Fruit fly (Drosophila melanogaster) whole organism, embryonic: ENCODE results near the gene Ssk.
A peak's percentile ranks its signal among the peaks of the same experiment; 100 is the strongest.

Source experiments
- Antp ChIP-seq: fragments of 200-800 bp; sonication (Bioruptor generic); optimal IDR thresholded peaks from 3 replicates; lab custom pipeline; 2016; ENCODE audit warnings: missing biosample characterization, missing genetic modification characterization
- Blimp-1 ChIP-seq: fragments of 200-800 bp; sonication (Bioruptor generic); optimal IDR thresholded peaks from 3 replicates; lab custom pipeline; 2018; ENCODE audit warnings: missing biosample characterization, missing genetic modification characterization, mild to moderate bottlenecking, moderate library complexity, missing genetic modification reagents
- CG10274 ChIP-seq: fragments of 200-800 bp; sonication (Bioruptor generic); optimal IDR thresholded peaks from 3 replicates; lab custom pipeline; 2017; ENCODE audit warnings: missing biosample characterization, mild to moderate bottlenecking, missing genetic modification characterization
- CG10959 ChIP-seq: fragments of 200-800 bp; sonication (Bioruptor generic); IDR thresholded peaks from 2 replicates; pipeline ENCODE4 v1.3.6; 2022; ENCODE audit warnings: missing biosample characterization, missing genetic modification characterization
- CG12219 ChIP-seq: fragments of 200-800 bp; sonication (Bioruptor generic); optimal IDR thresholded peaks from 3 replicates; lab custom pipeline; 2018; ENCODE audit warnings: missing biosample characterization, mild to moderate bottlenecking, missing genetic modification characterization
- CG15514 ChIP-seq: fragments of 200-800 bp; sonication (Bioruptor generic); optimal IDR thresholded peaks from 3 replicates; lab custom pipeline; 2017; ENCODE audit warnings: missing biosample characterization, missing genetic modification characterization, mild to moderate bottlenecking, moderate library complexity, missing genetic modification reagents
- CG16779 ChIP-seq: fragments of 200-800 bp; sonication (Bioruptor generic); IDR thresholded peaks from 2 replicates; pipeline ENCODE4 v1.3.6; 2022; ENCODE audit warnings: missing biosample characterization, missing genetic modification characterization
- CG16863 ChIP-seq: fragments of 200-800 bp; sonication (Bioruptor generic); optimal IDR thresholded peaks from 3 replicates; lab custom pipeline; 2016; ENCODE audit warnings: missing biosample characterization, missing genetic modification characterization
- CG17385 ChIP-seq: fragments of 200-800 bp; sonication (Bioruptor generic); optimal IDR thresholded peaks from 3 replicates; lab custom pipeline; 2018; ENCODE audit warnings: missing biosample characterization, mild to moderate bottlenecking, missing genetic modification characterization
- CG18619 ChIP-seq: fragments of 200-800 bp; sonication (Bioruptor generic); optimal IDR thresholded peaks from 3 replicates; lab custom pipeline; 2017; ENCODE audit warnings: missing biosample characterization, mild to moderate bottlenecking, missing genetic modification characterization
- CG3838 ChIP-seq: fragments of 200-800 bp; sonication (Bioruptor generic); optimal IDR thresholded peaks from 3 replicates; lab custom pipeline; 2016; ENCODE audit warnings: missing biosample characterization, missing genetic modification characterization
- CG7556 ChIP-seq: fragments of 200-800 bp; sonication (Bioruptor generic); optimal IDR thresholded peaks from 2 replicates; lab custom pipeline; 2017; ENCODE audit warnings: missing biosample characterization, mild to moderate bottlenecking, missing genetic modification characterization
- CG9797 ChIP-seq: fragments of 200-800 bp; sonication (Bioruptor generic); optimal IDR thresholded peaks from 3 replicates; lab custom pipeline; 2018; ENCODE audit warnings: missing biosample characterization, mild to moderate bottlenecking, missing genetic modification characterization
- D19A ChIP-seq: fragments of 200-800 bp; optimal IDR thresholded peaks from 3 replicates; lab custom pipeline; 2019; ENCODE audit warnings: missing biosample characterization, mild to moderate bottlenecking, missing genetic modification characterization, moderate library complexity
- D19B ChIP-seq: fragments of 200-800 bp; sonication (Bioruptor generic); optimal IDR thresholded peaks from 2 replicates; lab custom pipeline; 2017; ENCODE audit warnings: missing biosample characterization, mild to moderate bottlenecking, missing genetic modification characterization
- Dbx ChIP-seq: fragments of 200-800 bp; sonication (Bioruptor generic); IDR thresholded peaks from 3 replicates; pipeline ENCODE4 v1.3.6; 2022; ENCODE audit warnings: missing biosample characterization, missing genetic modification characterization
- Dip3 ChIP-seq: fragments of 200-800 bp; sonication (Bioruptor generic); optimal IDR thresholded peaks from 3 replicates; lab custom pipeline; 2016; ENCODE audit warnings: missing biosample characterization, missing genetic modification characterization
- Fer2 ChIP-seq: fragments of 200-800 bp; sonication (Bioruptor generic); optimal IDR thresholded peaks from 2 replicates; lab custom pipeline; 2018; ENCODE audit warnings: missing biosample characterization, mild to moderate bottlenecking, missing genetic modification characterization, moderate library complexity
- Hr51 ChIP-seq, 2 experiments: fragments of 200-800 bp; sonication (Bioruptor generic); optimal IDR thresholded peaks; 2 replicates in 1 of 2; 3 replicates in 1 of 2; lab custom pipeline; 2016 to 2018; ENCODE audit warnings: missing biosample characterization in 2 of 2, missing genetic modification characterization in 2 of 2, mild to moderate bottlenecking in 1 of 2, moderate library complexity in 1 of 2
- Meics ChIP-seq: fragments of 200-800 bp; sonication (Bioruptor generic); optimal IDR thresholded peaks from 2 replicates; lab custom pipeline; 2017; ENCODE audit warnings: missing biosample characterization, mild to moderate bottlenecking, missing genetic modification characterization
- NK7.1 ChIP-seq: fragments of 200-800 bp; sonication (Bioruptor generic); optimal IDR thresholded peaks from 3 replicates; lab custom pipeline; 2016; ENCODE audit warnings: missing biosample characterization, missing genetic modification characterization
- Pdp1 ChIP-seq, 2 experiments: fragments of 200-800 bp; sonication (Bioruptor generic); optimal IDR thresholded peaks; 3 replicates each; lab custom pipeline; 2016; ENCODE audit warnings: missing biosample characterization in 2 of 2, missing genetic modification characterization in 2 of 2, mild to moderate bottlenecking in 1 of 2, moderate library complexity in 1 of 2
- Rfx ChIP-seq: fragments of 200-800 bp; sonication (Bioruptor generic); IDR thresholded peaks from 2 replicates; pipeline ENCODE4 v1.3.6; 2022; ENCODE audit warnings: missing biosample characterization, missing genetic modification characterization
- Sry-δ ChIP-seq: fragments of 200-800 bp; sonication (Bioruptor generic); optimal IDR thresholded peaks from 2 replicates; lab custom pipeline; 2016; ENCODE audit warnings: missing biosample characterization, missing genetic modification characterization
- ac ChIP-seq: fragments of 200-800 bp; sonication (Bioruptor generic); optimal IDR thresholded peaks from 3 replicates; lab custom pipeline; 2017; ENCODE audit warnings: missing biosample characterization, mild to moderate bottlenecking, missing genetic modification characterization
- btn ChIP-seq: fragments of 200-800 bp; sonication (Bioruptor generic); optimal IDR thresholded peaks from 2 replicates; lab custom pipeline; 2016; ENCODE audit warnings: missing biosample characterization, missing genetic modification characterization
- cwo ChIP-seq: fragments of 200-800 bp; sonication (Bioruptor generic); optimal IDR thresholded peaks from 3 replicates; lab custom pipeline; 2017; ENCODE audit warnings: missing biosample characterization, missing genetic modification characterization, mild to moderate bottlenecking, moderate library complexity, missing genetic modification reagents
- dysf ChIP-seq: fragments of 200-800 bp; sonication (Bioruptor generic); IDR thresholded peaks from 3 replicates; pipeline ENCODE4 v1.3.6; 2022; ENCODE audit warnings: missing biosample characterization, missing genetic modification characterization
- esg ChIP-seq: fragments of 200-800 bp; sonication (Bioruptor generic); conservative IDR thresholded peaks from 2 replicates; pipeline ENCODE4 v1.3.6; 2022; ENCODE audit warnings: missing biosample characterization, missing genetic modification characterization
- fd102C ChIP-seq: fragments of 200-800 bp; sonication (Bioruptor generic); optimal IDR thresholded peaks from 2 replicates; lab custom pipeline; 2018; ENCODE audit warnings: missing biosample characterization, mild to moderate bottlenecking, missing genetic modification characterization, moderate library complexity
- grau ChIP-seq: fragments of 200-800 bp; optimal IDR thresholded peaks from 3 replicates; lab custom pipeline; 2019; ENCODE audit warnings: missing biosample characterization, mild to moderate bottlenecking, missing genetic modification characterization, moderate library complexity
- grn ChIP-seq: fragments of 200-800 bp; sonication (Bioruptor generic); optimal IDR thresholded peaks from 3 replicates; lab custom pipeline; 2017; ENCODE audit warnings: missing biosample characterization, missing genetic modification characterization
- h ChIP-seq: fragments of >200 bp; optimal IDR thresholded peaks from 2 replicates; lab custom pipeline; 2017
- jing ChIP-seq: fragments of 200-800 bp; sonication (Bioruptor generic); optimal IDR thresholded peaks from 2 replicates; lab custom pipeline; 2018; ENCODE audit warnings: missing biosample characterization, mild to moderate bottlenecking, missing genetic modification characterization
- mirr ChIP-seq: fragments of 200-800 bp; sonication (Bioruptor generic); optimal IDR thresholded peaks from 3 replicates; lab custom pipeline; 2018; ENCODE audit warnings: missing biosample characterization, mild to moderate bottlenecking, missing genetic modification characterization
- oc ChIP-seq: fragments of 200-800 bp; sonication (Bioruptor generic); optimal IDR thresholded peaks from 2 replicates; lab custom pipeline; 2018; ENCODE audit warnings: missing biosample characterization, mild to moderate bottlenecking, missing genetic modification characterization, moderate library complexity
- p53 ChIP-seq: fragments of 200-800 bp; sonication (Bioruptor generic); optimal IDR thresholded peaks from 2 replicates; lab custom pipeline; 2016; ENCODE audit warnings: missing biosample characterization, missing genetic modification characterization
- pum ChIP-seq: fragments of 200-800 bp; sonication (Bioruptor generic); optimal IDR thresholded peaks from 2 replicates; lab custom pipeline; 2016; ENCODE audit warnings: missing biosample characterization, missing genetic modification characterization
- stc ChIP-seq: fragments of 200-800 bp; sonication (Bioruptor generic); IDR thresholded peaks from 2 replicates; pipeline ENCODE4 v1.3.6; 2022; ENCODE audit warnings: missing biosample characterization, missing genetic modification characterization
- ttk ChIP-seq: fragments of 200-800 bp; sonication (Bioruptor generic); IDR thresholded peaks from 2 replicates; pipeline ENCODE4 v2.1.2; 2022; ENCODE audit warnings: missing biosample characterization, missing genetic modification characterization
- unpg ChIP-seq: fragments of 200-800 bp; sonication (Bioruptor generic); optimal IDR thresholded peaks from 3 replicates; lab custom pipeline; 2018; ENCODE audit warnings: missing biosample characterization, mild to moderate bottlenecking, missing genetic modification characterization, moderate library complexity
- usp ChIP-seq: fragments of >200 bp; optimal IDR thresholded peaks from 2 replicates; lab custom pipeline; 2017; ENCODE audit warnings: missing biosample characterization, missing genetic modification characterization
- zen ChIP-seq: fragments of 200-800 bp; sonication (Bioruptor generic); optimal IDR thresholded peaks from 3 replicates; lab custom pipeline; 2018; ENCODE audit warnings: missing biosample characterization, mild to moderate bottlenecking, missing genetic modification characterization, moderate library complexity

Gene Ssk

dm6 chr3L:20195875-20196274 is 7.6 kb downstream of the Ssk start (continued):
- TF ChIP-seq stc (GFP tag; lab: Robert Waterston, UW) (peak; percentile 76; the same call in 1 of the 2 replicates), Dbx (GFP tag; lab: Robert Waterston, UW) (no peak), ttk (GFP tag; lab: Robert Waterston, UW) (peak; percentile 55; the same call in 1 of the 2 replicates), h (lab: Kevin White, UChicago) (no peak), Hr51 (GFP tag; optimal IDR thresholded peaks at IDR 0.05; lab: Kevin White, UChicago) (peak in 1 of 2 experiments; percentile 66), Antp (GFP tag; lab: Kevin White, UChicago) (peak; percentile 76), CG16779 (GFP tag; lab: Robert Waterston, UW) (no peak), NK7.1 (GFP tag; lab: Kevin White, UChicago) (no peak), jing (GFP tag; lab: Kevin White, UChicago) (peak; percentile 46), CG9797 (GFP tag; lab: Kevin White, UChicago) (no peak), Blimp-1 (GFP tag; lab: Kevin White, UChicago) (peak; percentile 71), grau (tag; lab: Kevin White, UChicago) (peak; percentile 95), Sry-δ (GFP tag; lab: Kevin White, UChicago) (peak; percentile 17), CG15514 (no peak), D19A (tag; lab: Kevin White, UChicago) (peak; percentile 63), CG10959 (GFP tag; lab: Robert Waterston, UW) (peak; percentile 57), Fer2 (no peak), CG12219 (GFP tag; lab: Kevin White, UChicago) (peak; percentile 65), p53 (GFP tag; lab: Kevin White, UChicago) (no peak), CG7556 (GFP tag; lab: Kevin White, UChicago) (peak; percentile 29), fd102C (no peak), CG16863 (peak; percentile 53), unpg (GFP tag; lab: Kevin White, UChicago) (peak; percentile 66), zen (tag; lab: Kevin White, UChicago) (no peak), esg (peak; percentile 63), oc (tag; lab: Kevin White, UChicago) (peak; percentile 68), pum (GFP tag; lab: Kevin White, UChicago) (peak; percentile 61)

DNA sequence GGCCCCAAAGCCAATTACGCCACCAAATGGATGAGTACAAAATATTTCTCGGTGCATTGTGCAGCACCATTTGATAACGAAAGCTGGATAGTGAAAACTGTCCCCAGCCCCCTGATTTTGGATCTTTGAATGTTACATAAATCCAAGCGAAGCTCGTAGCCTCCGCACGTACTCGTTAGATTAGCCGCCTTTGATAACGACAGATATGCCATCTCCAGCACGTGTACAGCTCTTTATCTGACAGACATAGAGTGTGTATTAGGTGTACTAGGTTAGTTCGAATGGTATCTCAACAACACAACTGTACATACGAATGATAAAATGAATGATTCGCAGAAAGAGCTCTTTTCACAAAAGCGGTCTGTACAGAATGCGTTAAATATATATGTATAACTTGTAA is 8.0 kb downstream of the Ssk start:
- TF ChIP-seq Dip3 (no peak), Pdp1 (GFP tag; optimal IDR thresholded peaks at IDR 0.05; lab: Kevin White, UChicago) (peak in 1 of 2 experiments; percentile 54), cwo (peak; percentile 85), btn (GFP tag; lab: Kevin White, UChicago) (no peak), dysf (GFP tag; lab: Robert Waterston, UW) (no peak), mirr (GFP tag; lab: Kevin White, UChicago) (peak; percentile 20), grn (GFP tag; lab: Kevin White, UChicago) (peak; percentile 80)

dm6 chr3L:20197213-20197612 is 8.9 kb downstream of the Ssk start:
- peak; percentile 29 for TF ChIP-seq CG10274 (GFP tag; lab: Kevin White, UChicago)
- no peak for TF ChIP-seq CG18619 (GFP tag; lab: Kevin White, UChicago)
- TF ChIP-seq Meics (GFP tag; lab: Kevin White, UChicago): peak; percentile 92
- peak; percentile 75 for TF ChIP-seq D19B (GFP tag; lab: Kevin White, UChicago)
- TF ChIP-seq ac (GFP tag; lab: Kevin White, UChicago): no peak
- no peak for TF ChIP-seq CG3838
- TF ChIP-seq usp (GFP tag; lab: Kevin White, UChicago): no peak
- peak; percentile 38 for TF ChIP-seq CG17385
- TF ChIP-seq Rfx (GFP tag; lab: Robert Waterston, UW): no peak
